In the genomic region with DNA sequence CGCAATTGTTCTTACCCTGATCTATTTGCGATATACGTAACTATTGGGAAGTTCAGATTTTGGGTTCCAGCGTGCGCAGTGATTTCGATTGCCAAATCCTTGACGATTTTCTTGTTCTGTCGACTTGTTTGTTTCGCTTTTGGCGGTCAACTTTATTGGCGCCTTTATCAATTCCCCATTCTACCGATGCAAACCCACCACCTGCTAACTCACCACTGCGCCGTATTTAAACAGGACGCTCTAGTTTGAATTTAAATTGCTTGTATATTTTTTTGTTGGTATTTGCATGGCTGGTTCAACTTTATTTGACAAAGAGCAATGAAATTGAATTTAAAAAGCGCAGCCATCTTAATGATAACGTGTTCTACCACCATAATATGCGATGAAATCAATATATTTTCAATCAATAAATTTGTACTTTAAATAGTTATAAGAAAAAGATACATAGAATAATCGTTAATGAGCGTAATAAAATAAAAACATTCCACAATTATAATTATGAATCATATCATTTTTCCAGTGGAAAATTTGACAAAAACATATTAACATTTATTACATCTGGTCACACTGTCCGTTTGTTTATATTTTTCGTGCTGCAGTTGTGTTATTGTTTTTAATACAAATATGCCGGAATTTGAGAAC, we compare ENCODE assay signal across 4 fruit fly cellular contexts.
TF ChIP-seq lines count a peak whose summit lies in the region.

A gene (minus strand): TSS at position 302 of the 642 bp plus-strand sequence.
A gene (plus strand): TSS at position 566 of the 642 bp plus-strand sequence.

- TF ChIP-seq CTCF in whole organism, embryonic (GFP tag; optimal IDR thresholded peaks at IDR 0.05; lab: Kevin White, UChicago) = peak; percentile 37

TF ChIP-seq in whole organism, adult, 20 proteins besides CTCF, POLR2A, EP300 and RAD21:
- TF ChIP-seq CG14711 (tag; optimal IDR thresholded peaks at IDR 0.05; lab: Kevin White, UChicago) (no peak), kay (GFP tag; lab: Kevin White, UChicago; ENCODE audit: borderline replicate concordance) (no peak), bab1 (GFP tag; optimal IDR thresholded peaks at IDR 0.05; lab: Kevin White, UChicago) (peak; percentile 32)

TF ChIP-seq in whole organism, embryonic, 481 proteins besides CTCF, POLR2A, EP300 and RAD21 (continues in another document):
- TF ChIP-seq CG12769 (tag; optimal IDR thresholded peaks at IDR 0.05; lab: Kevin White, UChicago) (no peak), CG12391 (tag; optimal IDR thresholded peaks at IDR 0.05; lab: Kevin White, UChicago) (peak; percentile 18), Dp (GFP tag; optimal IDR thresholded peaks at IDR 0.05; lab: Kevin White, UChicago) (peak; percentile 70), CG9797 (GFP tag; optimal IDR thresholded peaks at IDR 0.05; lab: Kevin White, UChicago) (peak; percentile 19), CG8924 (tag; optimal IDR thresholded peaks at IDR 0.05; lab: Kevin White, UChicago) (peak; percentile 27), gfzf (GFP tag; optimal IDR thresholded peaks at IDR 0.05; lab: Kevin White, UChicago) (peak; percentile 55), HmgZ (tag; optimal IDR thresholded peaks at IDR 0.05; lab: Kevin White, UChicago) (peak; percentile 1), E2f2 (GFP tag; IDR thresholded peaks at IDR 0.05; lab: Robert Waterston, UW) (peak; percentile 77), CG14710 (tag; optimal IDR thresholded peaks at IDR 0.05; lab: Kevin White, UChicago) (peak; percentile 34), zf30C (GFP tag; optimal IDR thresholded peaks at IDR 0.05; lab: Kevin White, UChicago) (peak; percentile 20), luna (GFP tag; optimal IDR thresholded peaks at IDR 0.05; lab: Kevin White, UChicago) (no peak), sd (tag; optimal IDR thresholded peaks at IDR 0.05; lab: Kevin White, UChicago) (peak; percentile 27), CG18619 (GFP tag; optimal IDR thresholded peaks at IDR 0.05; lab: Kevin White, UChicago) (no peak), pho (GFP tag; optimal IDR thresholded peaks at IDR 0.05; lab: Kevin White, UChicago) (peak; percentile 17), trem (tag; optimal IDR thresholded peaks at IDR 0.05; lab: Kevin White, UChicago) (peak; percentile 31), Xbp1 (GFP tag; optimal IDR thresholded peaks at IDR 0.05; lab: Kevin White, UChicago) (peak; percentile 48), Atf-2 (GFP tag; optimal IDR thresholded peaks at IDR 0.05; lab: Kevin White, UChicago) (no peak), CG12659 (GFP tag; optimal IDR thresholded peaks at IDR 0.05; lab: Kevin White, UChicago) (peak; percentile 26), BEAF-32 (GFP tag; optimal IDR thresholded peaks at IDR 0.05; lab: Kevin White, UChicago) (peak; percentile 9), kay (GFP tag; optimal IDR thresholded peaks at IDR 0.05; lab: Kevin White, UChicago) (peak; percentile 29), stwl (tag; optimal IDR thresholded peaks at IDR 0.05; lab: Kevin White, UChicago) (peak; percentile 46), CG12299 (tag; optimal IDR thresholded peaks at IDR 0.05; lab: Kevin White, UChicago) (peak; percentile 3), Myb (GFP tag; optimal IDR thresholded peaks at IDR 0.05; lab: Kevin White, UChicago) (no peak), ab (GFP tag; optimal IDR thresholded peaks at IDR 0.05; lab: Kevin White, UChicago) (no peak), grau (tag; optimal IDR thresholded peaks at IDR 0.05; lab: Kevin White, UChicago) (peak; percentile 14), CG7556 (GFP tag; optimal IDR thresholded peaks at IDR 0.05; lab: Kevin White, UChicago) (peak; percentile 2), CG30403 (GFP tag; optimal IDR thresholded peaks at IDR 0.05; lab: Kevin White, UChicago) (peak; percentile 16)

TF ChIP-seq in whole organism, prepupa, 60 proteins besides CTCF, POLR2A, EP300 and RAD21 (continues in another document):
- TF ChIP-seq CG10631 (GFP tag; optimal IDR thresholded peaks at IDR 0.05; lab: Kevin White, UChicago) (peak; percentile 15), cyc (GFP tag; optimal IDR thresholded peaks at IDR 0.05; lab: Kevin White, UChicago) (no peak), CG34406 (GFP tag; optimal IDR thresholded peaks at IDR 0.05; lab: Kevin White, UChicago) (no peak), lz (GFP tag; optimal IDR thresholded peaks at IDR 0.05; lab: Kevin White, UChicago) (no peak), dac (GFP tag; optimal IDR thresholded peaks at IDR 0.05; lab: Kevin White, UChicago) (no peak), CG11762 (GFP tag; optimal IDR thresholded peaks at IDR 0.05; lab: Kevin White, UChicago; ENCODE audit: insufficient read depth) (no peak), Gug (GFP tag; IDR thresholded peaks at IDR 0.05; lab: Robert Waterston, UW) (no peak), svp (GFP tag; lab: Kevin White, UChicago) (no peak), CG15336 (GFP tag; IDR thresholded peaks at IDR 0.05; lab: Robert Waterston, UW) (no peak), CG6808 (GFP tag; optimal IDR thresholded peaks at IDR 0.05; lab: Kevin White, UChicago) (no peak), fkh (GFP tag; optimal IDR thresholded peaks at IDR 0.05; lab: Kevin White, UChicago) (peak; percentile 5), Sox14 (GFP tag; optimal IDR thresholded peaks at IDR 0.05; lab: Kevin White, UChicago) (peak; percentile 35), CG8632 (GFP tag; optimal IDR thresholded peaks at IDR 0.05; lab: Kevin White, UChicago) (no peak), CG9139 (GFP tag; optimal IDR thresholded peaks at IDR 0.05; lab: Kevin White, UChicago) (no peak), CG8319 (GFP tag; optimal IDR thresholded peaks at IDR 0.05; lab: Kevin White, UChicago) (no peak), Eip93F (GFP tag; optimal IDR thresholded peaks at IDR 0.05; lab: Kevin White, UChicago) (no peak), achi (GFP tag; optimal IDR thresholded peaks at IDR 0.05; lab: Kevin White, UChicago) (peak; percentile 61), OdsH (GFP tag; optimal IDR thresholded peaks at IDR 0.05; lab: Kevin White, UChicago) (peak; percentile 42), CG32006 (GFP tag; optimal IDR thresholded peaks at IDR 0.05; lab: Kevin White, UChicago) (no peak), Eip75B (GFP tag; optimal IDR thresholded peaks at IDR 0.05; lab: Kevin White, UChicago) (no peak), Met (GFP tag; optimal IDR thresholded peaks at IDR 0.05; lab: Kevin White, UChicago) (no peak), Eip78C (GFP tag; lab: Kevin White, UChicago) (peak; percentile 55), Hr4 (GFP tag; optimal IDR thresholded peaks at IDR 0.05; lab: Kevin White, UChicago) (peak; percentile 71), CG6276 (GFP tag; optimal IDR thresholded peaks at IDR 0.05; lab: Kevin White, UChicago) (no peak), salr (GFP tag; optimal IDR thresholded peaks at IDR 0.05; lab: Kevin White, UChicago) (peak in 1 of 2 experiments; percentile 51), CG10669 (GFP tag; optimal IDR thresholded peaks at IDR 0.05; lab: Kevin White, UChicago) (no peak), CG16779 (tag; optimal IDR thresholded peaks at IDR 0.05; lab: Kevin White, UChicago) (no peak), Hr39 (GFP tag; optimal IDR thresholded peaks at IDR 0.05; lab: Kevin White, UChicago) (no peak), Ets96B (tag; optimal IDR thresholded peaks at IDR 0.05; lab: Kevin White, UChicago) (no peak), eg (GFP tag; IDR thresholded peaks at IDR 0.05; lab: Robert Waterston, UW) (no peak)

TF ChIP-seq in whole organism, wandering third instar larva, 38 proteins besides CTCF, POLR2A, EP300 and RAD21:
- peak; percentile 40 for TF ChIP-seq Myc (optimal IDR thresholded peaks at IDR 0.05; lab: Kevin White, UChicago)
- peak; percentile 1 for TF ChIP-seq psq (GFP tag; optimal IDR thresholded peaks at IDR 0.05; lab: Kevin White, UChicago)
- peak; percentile 4 for TF ChIP-seq OdsH (GFP tag; optimal IDR thresholded peaks at IDR 0.05; lab: Kevin White, UChicago)
- no peak for TF ChIP-seq Mio (GFP tag; optimal IDR thresholded peaks at IDR 0.05; lab: Kevin White, UChicago)
- peak; percentile 36 for TF ChIP-seq rgr (GFP tag; optimal IDR thresholded peaks at IDR 0.05; lab: Kevin White, UChicago)
